Worm (Caenorhabditis elegans) whole organism, late embryonic: ENCODE results near the gene nth-1.

Experiments
- C08G9.2 ChIP-seq: sonication (generic microtip); optimal IDR thresholded peaks from 2 replicates; lab custom pipeline; 2016; ENCODE audit warnings: mild to moderate bottlenecking, missing genetic modification characterization, moderate library complexity, missing compliant biosample characterization
- C38D4.7 ChIP-seq: fragments of 200-800 bp; sonication (Bioruptor generic); optimal IDR thresholded peaks from 2 replicates; lab custom pipeline; 2018; ENCODE audit warnings: mild to moderate bottlenecking, missing genetic modification characterization, moderate library complexity, missing compliant biosample characterization
- F13H6.1 ChIP-seq: sonication (generic microtip); optimal IDR thresholded peaks from 2 replicates; lab custom pipeline; 2016; ENCODE audit warnings: missing genetic modification characterization, missing compliant biosample characterization
- K09A11.1 ChIP-seq: sonication (generic microtip); optimal IDR thresholded peaks from 2 replicates; lab custom pipeline; 2017; ENCODE audit warnings: antibody characterized with exemption, mild to moderate bottlenecking, missing genetic modification characterization, missing compliant biosample characterization; ENCODE audit not compliant: insufficient read depth
- T23F11.4 ChIP-seq: fragments of 200-800 bp; sonication (Bioruptor generic); optimal IDR thresholded peaks from 2 replicates; lab custom pipeline; 2018; ENCODE audit warnings: mild to moderate bottlenecking, missing genetic modification characterization, missing compliant biosample characterization
- Y22D7AL.16 ChIP-seq: sonication (generic microtip); optimal IDR thresholded peaks from 2 replicates; lab custom pipeline; 2016; ENCODE audit warnings: missing genetic modification characterization, missing compliant biosample characterization
- ama-1 ChIP-seq: fragments of 150-350 bp; optimal IDR thresholded peaks from 2 replicates; lab custom pipeline; 2014
- ceh-14 ChIP-seq: sonication (generic microtip); optimal IDR thresholded peaks from 2 replicates; lab custom pipeline; 2016; ENCODE audit warnings: missing genotype, missing genetic modification characterization, missing compliant biosample characterization
- ceh-18 ChIP-seq: sonication (generic microtip); optimal IDR thresholded peaks from 2 replicates; lab custom pipeline; 2016; ENCODE audit warnings: missing genetic modification characterization, missing compliant biosample characterization
- ceh-19 ChIP-seq: fragments of 200-800 bp; sonication (Bioruptor generic); optimal IDR thresholded peaks from 2 replicates; lab custom pipeline; 2018; ENCODE audit warnings: mild to moderate bottlenecking, missing genetic modification characterization, missing compliant biosample characterization
- ceh-2 ChIP-seq: sonication (generic microtip); optimal IDR thresholded peaks from 2 replicates; lab custom pipeline; 2016; ENCODE audit warnings: missing genotype, missing genetic modification characterization, missing compliant biosample characterization
- ceh-24 ChIP-seq: sonication (generic microtip); optimal IDR thresholded peaks from 2 replicates; lab custom pipeline; 2016; ENCODE audit warnings: mild to moderate bottlenecking, missing genetic modification characterization, missing compliant biosample characterization
- ceh-30 ChIP-seq: fragments of 150-350 bp; optimal IDR thresholded peaks from 2 replicates; lab custom pipeline; 2014; ENCODE audit warnings: missing biosample characterization, missing genetic modification characterization
- ceh-31 ChIP-seq: sonication (generic microtip); optimal IDR thresholded peaks from 2 replicates; lab custom pipeline; 2016; ENCODE audit warnings: missing genetic modification characterization, missing compliant biosample characterization
- ceh-34 ChIP-seq: sonication (generic microtip); optimal IDR thresholded peaks from 2 replicates; lab custom pipeline; 2016; ENCODE audit warnings: mild to moderate bottlenecking, missing genetic modification characterization, missing compliant biosample characterization
- ceh-6 ChIP-seq: fragments of 200-800 bp; sonication (Bioruptor generic); optimal IDR thresholded peaks from 2 replicates; lab custom pipeline; 2018; ENCODE audit warnings: mild to moderate bottlenecking, missing genetic modification characterization, missing compliant biosample characterization
- ceh-9 ChIP-seq: sonication (generic microtip); optimal IDR thresholded peaks from 2 replicates; lab custom pipeline; 2016; ENCODE audit warnings: mild to moderate bottlenecking, missing genetic modification characterization, inconsistent platforms, missing compliant biosample characterization
- dmd-4 ChIP-seq: sonication (generic microtip); optimal IDR thresholded peaks from 2 replicates; lab custom pipeline; 2016; ENCODE audit warnings: borderline replicate concordance, missing genetic modification characterization, missing compliant biosample characterization
- elt-4 ChIP-seq: sonication (generic microtip); optimal IDR thresholded peaks from 2 replicates; lab custom pipeline; 2016; ENCODE audit warnings: missing genetic modification characterization, missing compliant biosample characterization
- ets-4 ChIP-seq: sonication (generic microtip); optimal IDR thresholded peaks from 2 replicates; lab custom pipeline; 2016; ENCODE audit warnings: missing genetic modification characterization, missing compliant biosample characterization
- eyg-1 ChIP-seq: sonication (generic microtip); optimal IDR thresholded peaks from 2 replicates; lab custom pipeline; 2016; ENCODE audit warnings: missing genotype, missing genetic modification characterization, missing compliant biosample characterization
- fax-1 ChIP-seq: sonication (generic microtip); optimal IDR thresholded peaks from 2 replicates; lab custom pipeline; 2016; ENCODE audit warnings: missing genotype, missing genetic modification characterization, missing compliant biosample characterization
- fkh-10 ChIP-seq: fragments of 150-350 bp; optimal IDR thresholded peaks from 2 replicates; lab custom pipeline; 2014; ENCODE audit warnings: missing biosample characterization, missing genetic modification reagents, missing genetic modification characterization
- hlh-13 ChIP-seq: fragments of 200-800 bp; sonication (Bioruptor generic); optimal IDR thresholded peaks from 2 replicates; lab custom pipeline; 2018; ENCODE audit warnings: mild to moderate bottlenecking, missing genetic modification characterization, missing compliant biosample characterization
- hlh-30 ChIP-seq: sonication (generic microtip); optimal IDR thresholded peaks from 2 replicates; lab custom pipeline; 2017; ENCODE audit warnings: antibody characterized with exemption, missing genetic modification characterization, missing compliant biosample characterization; ENCODE audit not compliant: insufficient read depth
- hlh-6 ChIP-seq: sonication (generic microtip); optimal IDR thresholded peaks from 2 replicates; lab custom pipeline; 2016; ENCODE audit warnings: missing genotype, missing genetic modification characterization, missing compliant biosample characterization
- hlh-8 ChIP-seq: sonication (generic microtip); optimal IDR thresholded peaks from 2 replicates; lab custom pipeline; 2016; ENCODE audit warnings: missing genotype, missing genetic modification characterization, missing compliant biosample characterization
- lin-11 ChIP-seq: fragments of 200-800 bp; sonication (Bioruptor generic); optimal IDR thresholded peaks from 2 replicates; lab custom pipeline; 2018; ENCODE audit warnings: mild to moderate bottlenecking, missing genetic modification characterization, missing compliant biosample characterization
- mec-3 ChIP-seq: sonication (generic microtip); optimal IDR thresholded peaks from 2 replicates; lab custom pipeline; 2016; ENCODE audit warnings: borderline replicate concordance, missing genetic modification characterization, missing compliant biosample characterization
- nfya-1 ChIP-seq: sonication (generic microtip); optimal IDR thresholded peaks from 2 replicates; lab custom pipeline; 2017; ENCODE audit warnings: missing genetic modification characterization, mild to moderate bottlenecking, missing compliant biosample characterization, antibody characterized with exemption, moderate library complexity
- nhr-11 ChIP-seq: fragments of 150-350 bp; optimal IDR thresholded peaks from 2 replicates; lab custom pipeline; 2014; ENCODE audit warnings: missing biosample characterization, missing genetic modification characterization
- nhr-232 ChIP-seq: sonication (generic microtip); optimal IDR thresholded peaks from 2 replicates; lab custom pipeline; 2016; ENCODE audit warnings: missing genetic modification characterization, missing compliant biosample characterization
- odd-2 ChIP-seq: sonication (generic microtip); optimal IDR thresholded peaks from 2 replicates; lab custom pipeline; 2017; ENCODE audit warnings: antibody characterized with exemption, mild to moderate bottlenecking, missing genetic modification characterization, missing compliant biosample characterization
- pag-3 ChIP-seq: sonication (generic microtip); optimal IDR thresholded peaks from 2 replicates; lab custom pipeline; 2016; ENCODE audit warnings: missing compliant biosample characterization, missing genetic modification characterization, borderline replicate concordance
- pat-9 ChIP-seq: fragments of 200-800 bp; sonication (Bioruptor generic); optimal IDR thresholded peaks from 2 replicates; lab custom pipeline; 2018; ENCODE audit warnings: mild to moderate bottlenecking, missing genetic modification characterization, moderate library complexity, missing compliant biosample characterization
- pax-1 ChIP-seq: fragments of 150-350 bp; optimal IDR thresholded peaks from 2 replicates; lab custom pipeline; 2014; ENCODE audit warnings: missing biosample characterization, missing genetic modification characterization
- pha-2 ChIP-seq: sonication (generic microtip); optimal IDR thresholded peaks from 2 replicates; lab custom pipeline; 2017; ENCODE audit warnings: mild to moderate bottlenecking, missing genetic modification characterization, missing compliant biosample characterization
- pha-4 ChIP-seq: fragments of 150-350 bp; optimal IDR thresholded peaks from 2 replicates; lab custom pipeline; 2018; ENCODE audit warnings: missing biosample characterization, missing genetic modification reagents, missing genetic modification characterization
- ref-2 ChIP-seq: sonication (generic microtip); optimal IDR thresholded peaks from 2 replicates; lab custom pipeline; 2016; ENCODE audit warnings: missing genetic modification characterization, missing compliant biosample characterization
- rnt-1 ChIP-seq: sonication (generic microtip); optimal IDR thresholded peaks from 2 replicates; lab custom pipeline; 2016; ENCODE audit warnings: missing genetic modification characterization, missing compliant biosample characterization
- sdc-2 ChIP-seq: sonication (generic microtip); optimal IDR thresholded peaks from 2 replicates; lab custom pipeline; 2016; ENCODE audit warnings: missing genotype, missing genetic modification characterization, missing compliant biosample characterization
- sox-2 ChIP-seq: fragments of 200-800 bp; sonication (Bioruptor generic); IDR thresholded peaks from 2 replicates; pipeline ENCODE4 v1.3.6; 2022; ENCODE audit warnings: missing genetic modification reagents, missing genetic modification characterization, missing compliant biosample characterization
- syd-9 ChIP-seq: sonication (generic microtip); optimal IDR thresholded peaks from 2 replicates; lab custom pipeline; 2016; ENCODE audit warnings: mild to moderate bottlenecking, missing genetic modification characterization, moderate library complexity, missing compliant biosample characterization
- ttx-3 ChIP-seq: sonication (generic microtip); optimal IDR thresholded peaks from 2 replicates; lab custom pipeline; 2016; ENCODE audit warnings: missing genetic modification reagents, missing genetic modification characterization, missing compliant biosample characterization
- unc-3 ChIP-seq, 2 experiments: fragments of 200-800 bp in 1 of 2; sonication (Bioruptor generic) in 1 of 2; sonication (generic microtip) in 1 of 2; conservative IDR thresholded peaks in 1 of 2; optimal IDR thresholded peaks in 1 of 2; 2 replicates each; pipeline versions ENCODE4 v1.3.6 to Lab custom; 2016 to 2022; ENCODE audit warnings: missing compliant biosample characterization in 2 of 2, missing genetic modification characterization in 2 of 2, missing genetic modification reagents in 1 of 2
- unc-55 ChIP-seq: sonication (generic microtip); optimal IDR thresholded peaks from 2 replicates; lab custom pipeline; 2017; ENCODE audit warnings: missing biosample characterization, missing genetic modification reagents, missing genetic modification characterization
- unc-86 ChIP-seq: sonication (generic microtip); optimal IDR thresholded peaks from 2 replicates; lab custom pipeline; 2016; ENCODE audit warnings: missing genetic modification characterization, missing compliant biosample characterization

The nth-1 gene

ce11 chrIII:4281955-4282618 is 12.0 kb downstream of the nth-1 start (continued):
- TF ChIP-seq ttx-3 (tag; lab: Kevin White, UChicago) (no peak), fax-1 (tag; lab: Kevin White, UChicago) (peak; percentile 46), ceh-2 (tag; lab: Kevin White, UChicago) (peak; percentile 90), unc-3 (GFP tag; conservative IDR thresholded peaks at IDR 0.05; lab: Robert Waterston, UW) (no peak), unc-3 (tag; optimal IDR thresholded peaks at IDR 0.05; lab: Kevin White, UChicago) (peak; percentile 74), ref-2 (tag; lab: Kevin White, UChicago) (peak; percentile 97), unc-55 (peak; percentile 98), C08G9.2 (peak; percentile 67), odd-2 (tag; lab: Kevin White, UChicago) (no peak), elt-4 (no peak), ceh-9 (tag; lab: Kevin White, UChicago) (no peak), C38D4.7 (no peak), lin-11 (tag; lab: Kevin White, UChicago) (no peak), sdc-2 (tag; lab: Kevin White, UChicago) (peak; percentile 79), ceh-31 (tag; lab: Kevin White, UChicago) (peak; percentile 99), ets-4 (tag; lab: Kevin White, UChicago) (peak; percentile 77), fkh-10 (GFP tag; lab: Kevin White, UChicago) (no peak), unc-86 (tag; lab: Kevin White, UChicago) (peak; percentile 40), ceh-19 (GFP tag; lab: Kevin White, UChicago) (peak; percentile 76), dmd-4 (peak; percentile 69), Y22D7AL.16 (no peak), ceh-34 (peak; percentile 97), K09A11.1 (peak; percentile 14), nhr-232 (tag; lab: Kevin White, UChicago) (peak; percentile 4), pax-1 (peak; percentile 63), hlh-6 (no peak), hlh-8 (peak; percentile 80), pha-2 (tag; lab: Kevin White, UChicago) (peak; percentile 86), F13H6.1 (tag; lab: Kevin White, UChicago) (peak; percentile 98), ceh-6 (peak; percentile 60), ceh-14 (tag; lab: Kevin White, UChicago) (peak; percentile 91), ama-1 (no peak), pag-3 (peak; percentile 34), pat-9 (tag; lab: Kevin White, UChicago) (peak; percentile 67), hlh-13 (no peak), ceh-24 (tag; lab: Kevin White, UChicago) (no peak), syd-9 (tag; lab: Kevin White, UChicago) (peak; percentile 81), pha-4 (no peak), T23F11.4 (GFP tag; lab: Kevin White, UChicago) (peak; percentile 88)

ce11 chrIII:4280215-4281173 is 13.6 kb downstream of the nth-1 start, which contains the start of gene sup-26:
Gene sup-26, minus strand, starts transcription at chrIII:4280224.
- TF ChIP-seq sox-2 (GFP tag; lab: Robert Waterston, UW) (no peak), C38D4.7 (no peak), syd-9 (tag; lab: Kevin White, UChicago) (peak; percentile 6), hlh-6 (peak; percentile 40), elt-4 (peak; percentile 85), rnt-1 (tag; lab: Kevin White, UChicago) (no peak), eyg-1 (tag; lab: Kevin White, UChicago) (peak; percentile 52), mec-3 (peak; percentile 29), ceh-31 (tag; lab: Kevin White, UChicago) (peak; percentile 41), unc-86 (tag; lab: Kevin White, UChicago) (no peak), pha-4 (no peak), Y22D7AL.16 (no peak), ceh-34 (peak; percentile 73), ceh-30 (no peak), ceh-2 (tag; lab: Kevin White, UChicago) (peak; percentile 28), ceh-24 (tag; lab: Kevin White, UChicago) (no peak), nfya-1 (tag; lab: Kevin White, UChicago) (peak; percentile 19), fkh-10 (GFP tag; lab: Kevin White, UChicago) (no peak), C08G9.2 (no peak), pha-2 (tag; lab: Kevin White, UChicago) (no peak), hlh-30 (tag; lab: Kevin White, UChicago) (peak; percentile 84), ceh-18 (tag; lab: Kevin White, UChicago) (peak; percentile 33), ref-2 (tag; lab: Kevin White, UChicago) (peak; percentile 65), nhr-11 (no peak)
